Fruit fly (Drosophila melanogaster) whole organism, wandering third instar larva: Measurements from ENCODE around the gene CG3557.

ENCODE experiments used
- Abd-B ChIP-seq: fragments of >200 bp; optimal IDR thresholded peaks from 2 replicates; lab custom pipeline; 2017; ENCODE audit warnings: missing biosample characterization, missing genetic modification characterization
- CG32264 ChIP-seq: fragments of 200-800 bp; sonication (Bioruptor generic); optimal IDR thresholded peaks from 2 replicates; lab custom pipeline; 2016; ENCODE audit warnings: missing biosample characterization, missing genetic modification characterization
- CG9705 ChIP-seq: fragments of 200-800 bp; sonication (Bioruptor generic); optimal IDR thresholded peaks from 2 replicates; lab custom pipeline; 2018; ENCODE audit warnings: missing biosample characterization, mild to moderate bottlenecking, missing genetic modification characterization
- CrebA ChIP-seq: fragments of 200-800 bp; sonication (Bioruptor generic); optimal IDR thresholded peaks from 2 replicates; lab custom pipeline; 2016; ENCODE audit warnings: missing biosample characterization, mild to moderate bottlenecking, missing genetic modification characterization, borderline replicate concordance
- Dfd ChIP-seq: fragments of >200 bp; optimal IDR thresholded peaks from 2 replicates; lab custom pipeline; 2017; ENCODE audit warnings: missing biosample characterization, missing genetic modification characterization
- Dif ChIP-seq: fragments of 200-275, 200-300 bp; sonication (Bioruptor generic); optimal IDR thresholded peaks from 2 replicates; lab custom pipeline; 2018; ENCODE audit warnings: missing biosample characterization, missing genetic modification characterization; ENCODE audit not compliant: partially characterized antibody
- GATAd ChIP-seq: sonication (Bioruptor generic); optimal IDR thresholded peaks from 2 replicates; lab custom pipeline; 2016; ENCODE audit warnings: missing biosample characterization, missing genetic modification characterization
- HLH106 ChIP-seq: fragments of 200-800 bp; optimal IDR thresholded peaks from 3 replicates; lab custom pipeline; 2019; ENCODE audit warnings: missing biosample characterization, mild to moderate bottlenecking, missing genetic modification characterization, moderate library complexity
- Hnf4 ChIP-seq: fragments of 200-800 bp; sonication (Bioruptor generic); optimal IDR thresholded peaks from 2 replicates; lab custom pipeline; 2016; ENCODE audit warnings: missing biosample characterization, mild to moderate bottlenecking, missing genetic modification characterization
- Hr78 ChIP-seq: fragments of >200 bp; optimal IDR thresholded peaks from 2 replicates; lab custom pipeline; 2017; ENCODE audit warnings: missing biosample characterization, missing genetic modification characterization
- Hr83 ChIP-seq: fragments of 200-300 bp; sonication (Bioruptor generic); optimal IDR thresholded peaks from 2 replicates; lab custom pipeline; 2016; ENCODE audit warnings: missing biosample characterization, mild to moderate bottlenecking, missing genetic modification characterization, moderate library complexity; ENCODE audit not compliant: poor library complexity, severe bottlenecking
- Jra ChIP-seq: sonication (Bioruptor generic); optimal IDR thresholded peaks from 2 replicates; lab custom pipeline; 2016; ENCODE audit warnings: missing biosample characterization, missing genetic modification characterization
- Mio ChIP-seq: sonication (Bioruptor generic); optimal IDR thresholded peaks from 2 replicates; lab custom pipeline; 2016; ENCODE audit warnings: missing biosample characterization, missing genetic modification characterization
- Myc ChIP-seq: fragments of >200 bp; optimal IDR thresholded peaks from 2 replicates; lab custom pipeline; 2017
- N ChIP-seq: fragments of >200 bp; optimal IDR thresholded peaks from 2 replicates; lab custom pipeline; 2018; ENCODE audit warnings: missing biosample characterization, missing external identifiers, missing genetic modification characterization
- OdsH ChIP-seq: fragments of 200-800 bp; sonication (Bioruptor generic); optimal IDR thresholded peaks from 2 replicates; lab custom pipeline; 2016; ENCODE audit warnings: missing biosample characterization, mild to moderate bottlenecking, missing genetic modification characterization
- Rel ChIP-seq, 2 experiments: fragments of 200-800 bp; sonication (Bioruptor generic) in 1 of 2; optimal IDR thresholded peaks; 2 replicates in 1 of 2; 3 replicates in 1 of 2; lab custom pipeline; 2016 to 2019; ENCODE audit warnings: mild to moderate bottlenecking in 2 of 2, missing biosample characterization in 2 of 2, missing genetic modification characterization in 2 of 2, moderate library complexity in 1 of 2
- Sp1 ChIP-seq: fragments of 200-800 bp; sonication (Bioruptor generic); optimal IDR thresholded peaks from 3 replicates; lab custom pipeline; 2019; ENCODE audit warnings: missing biosample characterization, mild to moderate bottlenecking, missing genetic modification characterization, moderate library complexity
- Vsx2 ChIP-seq: fragments of 200-300, 225-300 bp; sonication (Bioruptor generic); optimal IDR thresholded peaks from 2 replicates; lab custom pipeline; 2018; ENCODE audit warnings: missing biosample characterization, missing genetic modification characterization; ENCODE audit not compliant: partially characterized antibody
- br ChIP-seq: fragments of 200-800 bp; sonication (Bioruptor generic); optimal IDR thresholded peaks from 2 replicates; lab custom pipeline; 2016; ENCODE audit warnings: missing biosample characterization, missing genetic modification characterization
- brk ChIP-seq: fragments of 200-800 bp; sonication (Bioruptor generic); optimal IDR thresholded peaks from 2 replicates; lab custom pipeline; 2016; ENCODE audit warnings: missing biosample characterization, mild to moderate bottlenecking, missing genetic modification characterization
- dl ChIP-seq, 2 experiments: fragments of 175-275, 200-275 bp in 1 of 2; fragments of 200-275 bp in 1 of 2; sonication (Bioruptor generic); optimal IDR thresholded peaks; lab custom pipeline; 2018; ENCODE audit warnings: mild to moderate bottlenecking in 2 of 2, missing biosample characterization in 2 of 2, missing genetic modification characterization in 2 of 2, moderate library complexity in 2 of 2; ENCODE audit not compliant: partially characterized antibody in 2 of 2, insufficient read depth in 1 of 2
- dmrt93B ChIP-seq: fragments of 200-800 bp; sonication (Bioruptor generic); optimal IDR thresholded peaks from 2 replicates; lab custom pipeline; 2018; ENCODE audit warnings: missing biosample characterization, mild to moderate bottlenecking, missing genetic modification characterization
- dsf ChIP-seq: sonication (Bioruptor generic); optimal IDR thresholded peaks from 2 replicates; lab custom pipeline; 2016; ENCODE audit warnings: missing biosample characterization, missing genetic modification characterization, borderline replicate concordance
- ey ChIP-seq: fragments of 200-800 bp; sonication (Bioruptor generic); optimal IDR thresholded peaks from 2 replicates; lab custom pipeline; 2016; ENCODE audit warnings: missing biosample characterization, missing genetic modification characterization
- foxo ChIP-seq, 2 experiments: fragments of 200-800 bp; sonication (Bioruptor generic); optimal IDR thresholded peaks; 2 replicates in 1 of 2; 3 replicates in 1 of 2; lab custom pipeline; 2016 to 2017; ENCODE audit warnings: missing biosample characterization in 2 of 2, missing genetic modification characterization in 2 of 2
- fru ChIP-seq: fragments of 200-800 bp; sonication (Bioruptor generic); optimal IDR thresholded peaks from 3 replicates; lab custom pipeline; 2016; ENCODE audit warnings: missing biosample characterization, mild to moderate bottlenecking, missing genetic modification characterization
- h ChIP-seq: fragments of 200-800 bp; sonication (Bioruptor generic); optimal IDR thresholded peaks from 3 replicates; lab custom pipeline; 2016; ENCODE audit warnings: missing biosample characterization, mild to moderate bottlenecking, missing genetic modification characterization
- jim ChIP-seq: fragments of 175-275, 200-325 bp; sonication (Bioruptor generic); optimal IDR thresholded peaks from 2 replicates; lab custom pipeline; 2016; ENCODE audit warnings: missing biosample characterization, mild to moderate bottlenecking, missing genetic modification characterization
- lola ChIP-seq: fragments of >200 bp; optimal IDR thresholded peaks from 2 replicates; lab custom pipeline; 2017; ENCODE audit warnings: missing biosample characterization, missing genetic modification characterization
- pan ChIP-seq: fragments of >200 bp; optimal IDR thresholded peaks from 2 replicates; lab custom pipeline; 2017
- psq ChIP-seq: fragments of 200-800 bp; sonication (Bioruptor generic); optimal IDR thresholded peaks from 3 replicates; lab custom pipeline; 2017; ENCODE audit warnings: missing biosample characterization, mild to moderate bottlenecking, missing genetic modification characterization, moderate library complexity
- rgr ChIP-seq: fragments of 200-800 bp; sonication (Bioruptor generic); optimal IDR thresholded peaks from 3 replicates; lab custom pipeline; 2016; ENCODE audit warnings: missing biosample characterization, mild to moderate bottlenecking, missing genetic modification characterization
- sage ChIP-seq: fragments of 200-800 bp; sonication (Bioruptor generic); optimal IDR thresholded peaks from 2 replicates; lab custom pipeline; 2016; ENCODE audit warnings: missing biosample characterization, mild to moderate bottlenecking, missing genetic modification characterization
- sv ChIP-seq: fragments of 200-800 bp; sonication (Bioruptor generic); optimal IDR thresholded peaks from 3 replicates; lab custom pipeline; 2016; ENCODE audit warnings: missing biosample characterization, missing genetic modification characterization
- tai ChIP-seq: sonication (Bioruptor generic); optimal IDR thresholded peaks from 2 replicates; lab custom pipeline; 2016; ENCODE audit warnings: missing biosample characterization, missing genetic modification characterization
- usp ChIP-seq: fragments of >200 bp; optimal IDR thresholded peaks from 2 replicates; lab custom pipeline; 2017; ENCODE audit warnings: missing biosample characterization, missing genetic modification characterization
- woc ChIP-seq: sonication (Bioruptor generic); optimal IDR thresholded peaks from 2 replicates; lab custom pipeline; 2016; ENCODE audit warnings: missing biosample characterization, mild to moderate bottlenecking, missing genetic modification characterization

Gene CG3557

DNA sequence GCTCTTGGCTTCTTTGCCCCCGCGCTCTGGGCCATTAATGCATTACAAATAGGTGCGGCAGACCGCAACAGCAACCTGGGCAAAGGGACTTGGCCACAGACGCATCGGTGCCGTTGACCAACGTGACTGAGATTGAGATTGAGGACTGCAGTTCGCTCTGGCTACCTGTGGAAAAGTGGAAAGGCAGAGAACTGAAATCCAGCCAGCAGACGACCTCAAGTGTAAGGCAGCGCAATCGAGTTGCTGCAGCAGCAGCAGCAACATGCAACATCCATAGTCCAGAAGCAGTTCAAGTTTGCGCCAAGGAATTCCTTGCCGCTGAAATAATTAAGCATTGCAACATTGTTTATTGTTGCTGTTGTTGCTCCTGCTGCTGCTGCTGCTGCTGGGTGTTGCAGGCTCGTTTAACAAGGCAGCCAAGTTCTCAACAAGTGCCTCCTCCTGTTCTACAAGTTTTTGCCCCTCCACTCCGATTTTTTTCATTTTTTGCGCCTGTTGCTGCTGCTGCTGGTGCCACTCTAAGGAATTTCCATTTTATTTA is 40.1 kb upstream of the CG3557 start:
- TF ChIP-seq Jra (no peak), fru (GFP tag; lab: Kevin White, UChicago) (no peak), Abd-B (GFP tag; lab: Kevin White, UChicago) (no peak), Sp1 (GFP tag; lab: Kevin White, UChicago) (no peak), Dif (no peak)
- TF ChIP-seq, all 38 proteins: peak for 0

DNA sequence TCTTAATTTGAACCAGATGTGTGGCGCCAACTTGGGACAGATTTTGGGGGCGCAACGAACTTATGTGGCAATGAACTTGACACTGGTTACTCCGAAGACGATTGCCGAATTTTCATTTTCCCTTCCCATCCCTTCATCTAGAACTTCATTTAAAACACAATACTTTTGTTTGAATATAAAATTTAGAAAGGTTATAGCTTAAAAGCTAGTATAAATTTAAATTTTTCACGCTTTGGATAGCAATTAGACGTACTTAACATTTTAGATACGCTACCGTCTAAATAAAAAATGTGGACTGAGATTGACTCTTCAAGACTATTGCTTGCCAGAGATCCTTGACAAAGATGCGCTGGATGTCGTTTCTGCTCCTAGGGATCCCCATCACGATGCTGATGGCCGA is 38.9 kb upstream of the CG3557 start, which contains the start of gene CG44139:
Gene CG44139 (plus strand): TSS at position 301 of the 400 bp plus-strand sequence.
- TF ChIP-seq rgr (GFP tag; lab: Kevin White, UChicago) (no peak), HLH106 (no peak), sage (GFP tag; lab: Kevin White, UChicago) (no peak), CG32264 (GFP tag; lab: Kevin White, UChicago) (no peak), OdsH (no peak), Abd-B (GFP tag; lab: Kevin White, UChicago) (no peak), tai (GFP tag; lab: Kevin White, UChicago) (no peak), fru (GFP tag; lab: Kevin White, UChicago) (no peak), pan (no peak)

DNA sequence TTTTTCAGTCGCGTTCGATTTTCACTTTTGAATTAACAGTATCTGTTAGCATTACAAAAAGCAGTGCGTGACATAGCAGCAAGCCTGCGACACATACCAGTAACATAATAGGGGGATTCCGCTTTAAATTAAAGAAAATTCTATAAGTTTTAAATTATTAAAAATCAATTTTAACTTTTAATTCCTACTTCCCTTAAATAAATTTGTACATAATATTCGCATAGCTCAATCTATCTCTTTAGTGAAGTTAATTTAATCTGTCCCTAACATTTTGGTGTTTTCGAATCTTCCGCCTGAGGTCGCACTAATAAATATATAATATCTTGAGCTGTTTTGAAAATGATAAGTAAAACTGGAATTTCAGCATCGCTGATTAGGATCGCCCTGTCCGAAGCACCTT is 34.9 kb upstream of the CG3557 start, which contains the start of gene CG9886:
Gene CG9886 (plus strand): TSS at position 341 of the 400 bp plus-strand sequence.
- TF ChIP-seq pan (no peak), Myc (lab: Kevin White, UChicago) (no peak), Rel (GFP tag; optimal IDR thresholded peaks at IDR 0.05; lab: Kevin White, UChicago) (no peak), Rel (tag; optimal IDR thresholded peaks at IDR 0.05; lab: Kevin White, UChicago) (no peak), GATAd (GFP tag; lab: Kevin White, UChicago) (no peak), Dfd (GFP tag; lab: Kevin White, UChicago) (no peak), Hr83 (no peak), Dif (peak; percentile 65), brk (GFP tag; lab: Kevin White, UChicago) (peak; percentile 64), CG9705 (GFP tag; lab: Kevin White, UChicago) (no peak), OdsH (peak; percentile 21), Abd-B (GFP tag; lab: Kevin White, UChicago) (no peak), Sp1 (GFP tag; lab: Kevin White, UChicago) (no peak), Jra (peak; percentile 2), h (peak; percentile 52), HLH106 (peak; percentile 68), ey (GFP tag; lab: Kevin White, UChicago) (peak; percentile 25), Hr78 (GFP tag; lab: Kevin White, UChicago) (no peak), usp (GFP tag; lab: Kevin White, UChicago) (no peak), jim (GFP tag; lab: Kevin White, UChicago) (no peak), br (no peak), sage (GFP tag; lab: Kevin White, UChicago) (peak; percentile 28), fru (GFP tag; lab: Kevin White, UChicago) (peak; percentile 53), woc (GFP tag; lab: Kevin White, UChicago) (peak; percentile 12), dl (GFP tag; optimal IDR thresholded peaks at IDR 0.05; lab: Kevin White, UChicago; ENCODE audit: insufficient read depth in 1 of 2, partially characterized antibody in 2 of 2) (no peak), psq (GFP tag; lab: Kevin White, UChicago) (peak; percentile 25), foxo (GFP tag; optimal IDR thresholded peaks at IDR 0.05; lab: Kevin White, UChicago) (peak in 1 of 2 experiments; percentile 53), CrebA (no peak), CG32264 (GFP tag; lab: Kevin White, UChicago) (no peak), sv (GFP tag; lab: Kevin White, UChicago) (peak; percentile 63), lola (no peak), rgr (GFP tag; lab: Kevin White, UChicago) (peak; percentile 39), tai (GFP tag; lab: Kevin White, UChicago) (no peak), dmrt93B (GFP tag; lab: Kevin White, UChicago) (no peak), N (GFP tag; lab: Kevin White, UChicago) (no peak), Vsx2 (GFP tag; lab: Kevin White, UChicago) (no peak), dsf (GFP tag; lab: Kevin White, UChicago) (no peak), Hnf4 (GFP tag; lab: Kevin White, UChicago) (peak; percentile 32), Mio (GFP tag; lab: Kevin White, UChicago) (no peak)
